Fruit fly (Drosophila melanogaster) whole organism, embryonic: ENCODE measurements around the gene ebd1.

Experiments
- Atf6 ChIP-seq: fragments of 200-800 bp; sonication (Bioruptor generic); IDR thresholded peaks from 2 replicates; pipeline ENCODE4 v1.3.6; 2022; ENCODE audit warnings: missing biosample characterization, missing genetic modification characterization
- Bgb ChIP-seq: fragments of 200-800 bp; sonication (Bioruptor generic); IDR thresholded peaks from 2 replicates; pipeline ENCODE4 v1.3.6; 2022; ENCODE audit warnings: missing biosample characterization, missing genetic modification characterization; ENCODE audit not compliant: partially characterized antibody
- CG1024 ChIP-seq: fragments of 200-800 bp; sonication (Bioruptor generic); IDR thresholded peaks from 2 replicates; pipeline ENCODE4 v1.3.6; 2022; ENCODE audit warnings: missing biosample characterization, missing genetic modification characterization
- CG10321 ChIP-seq: fragments of 200-800 bp; sonication (Bioruptor generic); IDR thresholded peaks from 2 replicates; pipeline ENCODE4 v1.3.6; 2022; ENCODE audit warnings: missing biosample characterization, missing genetic modification characterization
- CG11093 ChIP-seq: fragments of 200-800 bp; sonication (Bioruptor generic); IDR thresholded peaks from 3 replicates; pipeline ENCODE4 v1.3.6; 2022; ENCODE audit warnings: missing biosample characterization, missing genetic modification characterization
- CG11456 ChIP-seq: fragments of 200-800 bp; sonication (Bioruptor generic); IDR thresholded peaks from 3 replicates; pipeline ENCODE4 v1.3.6; 2022; ENCODE audit warnings: missing biosample characterization, missing genetic modification characterization
- CG11696 ChIP-seq: fragments of 200-800 bp; sonication (Bioruptor generic); IDR thresholded peaks from 2 replicates; pipeline ENCODE4 v1.3.6; 2022; ENCODE audit warnings: missing biosample characterization, missing genetic modification characterization
- CG14014 ChIP-seq: fragments of 200-800 bp; sonication (Bioruptor generic); IDR thresholded peaks from 2 replicates; pipeline ENCODE4 v1.3.6; 2022; ENCODE audit warnings: missing biosample characterization, missing genetic modification characterization
- CG15269 ChIP-seq: fragments of 200-800 bp; sonication (Bioruptor generic); optimal IDR thresholded peaks from 2 replicates; lab custom pipeline; 2018; ENCODE audit warnings: missing biosample characterization, mild to moderate bottlenecking, missing genetic modification characterization, moderate library complexity
- CG15601 ChIP-seq: fragments of 200-800 bp; sonication (Bioruptor generic); optimal IDR thresholded peaks from 3 replicates; lab custom pipeline; 2019; ENCODE audit warnings: missing biosample characterization, mild to moderate bottlenecking, missing genetic modification characterization, moderate library complexity
- CG18599 ChIP-seq: fragments of 200-800 bp; sonication (Bioruptor generic); optimal IDR thresholded peaks from 3 replicates; lab custom pipeline; 2017; ENCODE audit warnings: missing biosample characterization, missing genetic modification characterization, mild to moderate bottlenecking, moderate library complexity, missing genetic modification reagents
- CG2116 ChIP-seq: fragments of 200-800 bp; sonication (Bioruptor generic); optimal IDR thresholded peaks from 3 replicates; lab custom pipeline; 2018; ENCODE audit warnings: missing biosample characterization, mild to moderate bottlenecking, missing genetic modification characterization
- CG31388 ChIP-seq: fragments of 200-800 bp; sonication (Bioruptor generic); optimal IDR thresholded peaks from 2 replicates; lab custom pipeline; 2016; ENCODE audit warnings: missing biosample characterization, missing genetic modification characterization
- CG32772 ChIP-seq: fragments of 200-800 bp; sonication (Bioruptor generic); IDR thresholded peaks from 2 replicates; pipeline ENCODE4 v1.3.6; 2022; ENCODE audit warnings: missing biosample characterization, missing genetic modification characterization
- CG33213 ChIP-seq: fragments of 200-800 bp; sonication (Bioruptor generic); optimal IDR thresholded peaks from 3 replicates; lab custom pipeline; 2016; ENCODE audit warnings: missing biosample characterization, missing genetic modification characterization
- CG6654 ChIP-seq: fragments of 200-800 bp; sonication (Bioruptor generic); optimal IDR thresholded peaks from 2 replicates; lab custom pipeline; 2017; ENCODE audit warnings: missing biosample characterization, mild to moderate bottlenecking, missing genetic modification characterization
- CG8944 ChIP-seq: fragments of 200-800 bp; sonication (Bioruptor generic); optimal IDR thresholded peaks from 3 replicates; lab custom pipeline; 2016; ENCODE audit warnings: missing biosample characterization, missing genetic modification characterization
- Ets97D ChIP-seq: fragments of 200-800 bp; sonication (Bioruptor generic); optimal IDR thresholded peaks from 3 replicates; lab custom pipeline; 2016; ENCODE audit warnings: missing biosample characterization, missing genetic modification characterization
- Gsc ChIP-seq: fragments of 200-800 bp; sonication (Bioruptor generic); IDR thresholded peaks from 2 replicates; pipeline ENCODE4 v1.3.6; 2022; ENCODE audit warnings: missing biosample characterization, missing genetic modification characterization
- Gug ChIP-seq: fragments of 200-800 bp; sonication (Bioruptor generic); IDR thresholded peaks from 4 replicates; pipeline ENCODE4 v1.3.6; 2022; ENCODE audit warnings: missing biosample characterization, missing genetic modification characterization
- HLHmδ ChIP-seq: fragments of 200-800 bp; sonication (Bioruptor generic); optimal IDR thresholded peaks from 2 replicates; lab custom pipeline; 2018; ENCODE audit warnings: missing biosample characterization, mild to moderate bottlenecking, missing genetic modification characterization, moderate library complexity
- Hr51 ChIP-seq, 2 experiments: fragments of 200-800 bp; sonication (Bioruptor generic); optimal IDR thresholded peaks; 2 replicates in 1 of 2; 3 replicates in 1 of 2; lab custom pipeline; 2016 to 2018; ENCODE audit warnings: missing biosample characterization in 2 of 2, missing genetic modification characterization in 2 of 2, mild to moderate bottlenecking in 1 of 2, moderate library complexity in 1 of 2
- Meics ChIP-seq: fragments of 200-800 bp; sonication (Bioruptor generic); optimal IDR thresholded peaks from 2 replicates; lab custom pipeline; 2017; ENCODE audit warnings: missing biosample characterization, mild to moderate bottlenecking, missing genetic modification characterization
- Mes4 ChIP-seq: fragments of 200-800 bp; sonication (Bioruptor generic); optimal IDR thresholded peaks from 2 replicates; lab custom pipeline; 2016; ENCODE audit warnings: missing biosample characterization, missing genetic modification characterization
- NFAT ChIP-seq: fragments of 200-800 bp; sonication (Bioruptor generic); IDR thresholded peaks from 2 replicates; pipeline ENCODE4 v1.3.6; 2022; ENCODE audit warnings: missing biosample characterization, missing genetic modification characterization
- Optix ChIP-seq: fragments of 200-800 bp; sonication (Bioruptor generic); IDR thresholded peaks from 3 replicates; pipeline ENCODE4 v1.3.6; 2022; ENCODE audit warnings: missing biosample characterization, missing genetic modification characterization
- Rfx ChIP-seq: fragments of 200-800 bp; sonication (Bioruptor generic); IDR thresholded peaks from 2 replicates; pipeline ENCODE4 v1.3.6; 2022; ENCODE audit warnings: missing biosample characterization, missing genetic modification characterization
- TFAM ChIP-seq: fragments of 200-800 bp; sonication (Bioruptor generic); optimal IDR thresholded peaks from 2 replicates; lab custom pipeline; 2017; ENCODE audit warnings: missing biosample characterization, missing genetic modification characterization, inconsistent platforms
- al ChIP-seq: fragments of 200-800 bp; sonication (Bioruptor generic); IDR thresholded peaks from 2 replicates; pipeline ENCODE4 v1.3.6; 2022; ENCODE audit warnings: missing biosample characterization, missing genetic modification characterization
- chinmo ChIP-seq: fragments of 200-800 bp; sonication (Bioruptor generic); IDR thresholded peaks from 4 replicates; pipeline ENCODE4 v1.3.6; 2022; ENCODE audit warnings: missing biosample characterization, missing genetic modification characterization; ENCODE audit not compliant: partially characterized antibody
- ci ChIP-seq: fragments of 200-800 bp; sonication (Bioruptor generic); IDR thresholded peaks from 3 replicates; pipeline ENCODE4 v1.3.6; 2022; ENCODE audit warnings: missing biosample characterization, missing genetic modification characterization
- cwo ChIP-seq: fragments of 200-800 bp; sonication (Bioruptor generic); optimal IDR thresholded peaks from 3 replicates; lab custom pipeline; 2017; ENCODE audit warnings: missing biosample characterization, missing genetic modification characterization, mild to moderate bottlenecking, moderate library complexity, missing genetic modification reagents
- ems ChIP-seq: fragments of 200-800 bp; sonication (Bioruptor generic); optimal IDR thresholded peaks from 3 replicates; lab custom pipeline; 2016; ENCODE audit warnings: missing biosample characterization, missing genetic modification characterization
- esg ChIP-seq: fragments of 200-800 bp; sonication (Bioruptor generic); conservative IDR thresholded peaks from 2 replicates; pipeline ENCODE4 v1.3.6; 2022; ENCODE audit warnings: missing biosample characterization, missing genetic modification characterization
- eve ChIP-seq, 2 experiments: fragments of >200 bp; optimal IDR thresholded peaks; 2 replicates each; lab custom pipeline; 2017; ENCODE audit warnings: missing biosample characterization in 2 of 2, missing genetic modification characterization in 2 of 2
- fd64A ChIP-seq: fragments of 200-800 bp; sonication (Bioruptor generic); optimal IDR thresholded peaks from 3 replicates; lab custom pipeline; 2018; ENCODE audit warnings: missing biosample characterization, mild to moderate bottlenecking, missing genetic modification characterization
- kah ChIP-seq: fragments of 200-800 bp; sonication (Bioruptor generic); optimal IDR thresholded peaks from 2 replicates; lab custom pipeline; 2018; ENCODE audit warnings: missing biosample characterization, mild to moderate bottlenecking, missing genetic modification characterization
- ken ChIP-seq: fragments of 200-800 bp; sonication (Bioruptor generic); IDR thresholded peaks from 3 replicates; pipeline ENCODE4 v1.3.6; 2022; ENCODE audit warnings: missing biosample characterization, missing genetic modification characterization
- lilli ChIP-seq: fragments of 200-800 bp; sonication (Bioruptor generic); optimal IDR thresholded peaks from 3 replicates; lab custom pipeline; 2016; ENCODE audit warnings: missing biosample characterization, missing genetic modification characterization
- pfk ChIP-seq: fragments of 200-800 bp; sonication (Bioruptor generic); optimal IDR thresholded peaks from 2 replicates; lab custom pipeline; 2018; ENCODE audit warnings: missing biosample characterization, mild to moderate bottlenecking, missing genetic modification characterization, moderate library complexity
- pho ChIP-seq: fragments of 200-800 bp; sonication (Bioruptor generic); optimal IDR thresholded peaks from 2 replicates; lab custom pipeline; 2016; ENCODE audit warnings: missing biosample characterization, missing genetic modification characterization
- pros ChIP-seq: fragments of 200-800 bp; sonication (Bioruptor generic); optimal IDR thresholded peaks from 3 replicates; lab custom pipeline; 2019; ENCODE audit warnings: missing biosample characterization, mild to moderate bottlenecking, missing genetic modification characterization, moderate library complexity
- run ChIP-seq: fragments of 200-800 bp; sonication (Bioruptor generic); optimal IDR thresholded peaks from 3 replicates; lab custom pipeline; 2018; ENCODE audit warnings: missing biosample characterization, mild to moderate bottlenecking, missing genetic modification characterization
- sens ChIP-seq: fragments of 200-800 bp; sonication (Bioruptor generic); peaks from one replicate; lab custom pipeline; 2016; ENCODE audit warnings: missing biosample characterization, missing genetic modification characterization
- sqz ChIP-seq: fragments of 200-800 bp; sonication (Bioruptor generic); optimal IDR thresholded peaks from 3 replicates; lab custom pipeline; 2018; ENCODE audit warnings: missing biosample characterization, mild to moderate bottlenecking, missing genetic modification characterization
- zfh2 ChIP-seq: fragments of 200-800 bp; sonication (Bioruptor generic); optimal IDR thresholded peaks from 2 replicates; lab custom pipeline; 2016; ENCODE audit warnings: missing biosample characterization, missing genetic modification characterization

ebd1 gene

dm6 chr3L:641436-641835 lies 43.9 kb downstream of the ebd1 start (continued):
- TF ChIP-seq sens (GFP tag; lab: Kevin White, UChicago) (peak; percentile 56), al (GFP tag; lab: Robert Waterston, UW) (no peak), lilli (GFP tag; lab: Kevin White, UChicago) (no peak), sqz (GFP tag; lab: Kevin White, UChicago) (peak; percentile 66), Meics (GFP tag; lab: Kevin White, UChicago) (no peak), CG1024 (0 out of 2 replicates have a peak, but pooled peaks have one; percentile 4), CG2116 (GFP tag; lab: Kevin White, UChicago) (no peak), CG15269 (tag; lab: Kevin White, UChicago) (no peak), pfk (GFP tag; lab: Kevin White, UChicago) (peak; percentile 95), Rfx (GFP tag; lab: Robert Waterston, UW) (no peak), fd64A (no peak), chinmo (GFP tag; lab: Robert Waterston, UW) (0 out of 4 replicates have a peak, but pooled peaks have one; percentile 10), HLHmδ (GFP tag; lab: Kevin White, UChicago) (peak; percentile 27), CG11093 (GFP tag; lab: Robert Waterston, UW) (no peak), esg (GFP tag; lab: Robert Waterston, UW) (no peak), CG32772 (GFP tag; lab: Robert Waterston, UW) (peak; percentile 35; the same call in 1 of the 2 replicates), CG18599 (GFP tag; lab: Kevin White, UChicago) (peak; percentile 8), NFAT (GFP tag; lab: Robert Waterston, UW) (0 out of 2 replicates have a peak, but pooled peaks have one; percentile 6), Gug (no peak), ken (0 out of 3 replicates have a peak, but pooled peaks have one; percentile 19), kah (GFP tag; lab: Kevin White, UChicago) (peak; percentile 15), pho (no peak), CG15601 (tag; lab: Kevin White, UChicago) (no peak), CG31388 (GFP tag; lab: Kevin White, UChicago) (no peak), CG11456 (GFP tag; lab: Robert Waterston, UW) (no peak), CG10321 (peak; percentile 2; the same call in 1 of the 2 replicates), Mes4 (GFP tag; lab: Kevin White, UChicago) (no peak), zfh2 (no peak), run (no peak), eve (GFP tag; optimal IDR thresholded peaks at IDR 0.05; lab: Kevin White, UChicago) (no peak), Gsc (GFP tag; lab: Robert Waterston, UW) (no peak), pros (GFP tag; lab: Kevin White, UChicago) (no peak), Ets97D (GFP tag; lab: Kevin White, UChicago) (no peak), Optix (GFP tag; lab: Robert Waterston, UW) (peak; percentile 34; the same call in 1 of the 3 replicates), CG14014 (GFP tag; lab: Robert Waterston, UW) (0 out of 2 replicates have a peak, but pooled peaks have one; percentile 14), Bgb (GFP tag; lab: Robert Waterston, UW) (0 out of 2 replicates have a peak, but pooled peaks have one; percentile 13), Atf6 (GFP tag; lab: Robert Waterston, UW) (0 out of 2 replicates have a peak, but pooled peaks have one; percentile 17), CG6654 (GFP tag; lab: Kevin White, UChicago) (no peak), cwo (GFP tag; lab: Kevin White, UChicago) (no peak), CG11696 (GFP tag; lab: Robert Waterston, UW) (no peak), ci (GFP tag; lab: Robert Waterston, UW) (peak; percentile 79), TFAM (no peak), CG8944 (GFP tag; lab: Kevin White, UChicago) (no peak), ems (GFP tag; lab: Kevin White, UChicago) (no peak), CG33213 (GFP tag; lab: Kevin White, UChicago) (no peak), Hr51 (GFP tag; optimal IDR thresholded peaks at IDR 0.05; lab: Kevin White, UChicago) (no peak)
